Worm (Caenorhabditis elegans) whole organism, late embryonic: ENCODE results near the gene C24A8.6.

Experiments used
- F13H6.1 ChIP-seq: sonication (generic microtip); optimal IDR thresholded peaks from 2 replicates; lab custom pipeline; 2016; ENCODE audit warnings: missing genetic modification characterization, missing compliant biosample characterization
- ceh-30 ChIP-seq: fragments of 150-350 bp; optimal IDR thresholded peaks from 2 replicates; lab custom pipeline; 2014; ENCODE audit warnings: missing biosample characterization, missing genetic modification characterization
- ceh-34 ChIP-seq: sonication (generic microtip); optimal IDR thresholded peaks from 2 replicates; lab custom pipeline; 2016; ENCODE audit warnings: mild to moderate bottlenecking, missing genetic modification characterization, missing compliant biosample characterization
- ceh-48 ChIP-seq: sonication (generic microtip); optimal IDR thresholded peaks from 2 replicates; lab custom pipeline; 2016; ENCODE audit warnings: missing genetic modification characterization, inconsistent platforms, missing compliant biosample characterization
- hlh-15 ChIP-seq: sonication (generic microtip); optimal IDR thresholded peaks from 2 replicates; lab custom pipeline; 2016; ENCODE audit warnings: missing genetic modification characterization, missing compliant biosample characterization
- hlh-6 ChIP-seq: sonication (generic microtip); optimal IDR thresholded peaks from 2 replicates; lab custom pipeline; 2016; ENCODE audit warnings: missing genotype, missing genetic modification characterization, missing compliant biosample characterization
- pag-3 ChIP-seq: sonication (generic microtip); optimal IDR thresholded peaks from 2 replicates; lab custom pipeline; 2016; ENCODE audit warnings: missing compliant biosample characterization, missing genetic modification characterization, borderline replicate concordance
- pqm-1 ChIP-seq: sonication (generic microtip); optimal IDR thresholded peaks from 2 replicates; lab custom pipeline; 2016; ENCODE audit warnings: missing genetic modification characterization, missing compliant biosample characterization
- tbx-2 ChIP-seq: sonication (generic microtip); optimal IDR thresholded peaks from 2 replicates; lab custom pipeline; 2016; ENCODE audit warnings: missing genetic modification characterization, missing compliant biosample characterization
- unc-3 ChIP-seq, 2 experiments: fragments of 200-800 bp in 1 of 2; sonication (Bioruptor generic) in 1 of 2; sonication (generic microtip) in 1 of 2; conservative IDR thresholded peaks in 1 of 2; optimal IDR thresholded peaks in 1 of 2; 2 replicates each; pipeline versions ENCODE4 v1.3.6 to Lab custom; 2016 to 2022; ENCODE audit warnings: missing compliant biosample characterization in 2 of 2, missing genetic modification characterization in 2 of 2, missing genetic modification reagents in 1 of 2

DNA sequence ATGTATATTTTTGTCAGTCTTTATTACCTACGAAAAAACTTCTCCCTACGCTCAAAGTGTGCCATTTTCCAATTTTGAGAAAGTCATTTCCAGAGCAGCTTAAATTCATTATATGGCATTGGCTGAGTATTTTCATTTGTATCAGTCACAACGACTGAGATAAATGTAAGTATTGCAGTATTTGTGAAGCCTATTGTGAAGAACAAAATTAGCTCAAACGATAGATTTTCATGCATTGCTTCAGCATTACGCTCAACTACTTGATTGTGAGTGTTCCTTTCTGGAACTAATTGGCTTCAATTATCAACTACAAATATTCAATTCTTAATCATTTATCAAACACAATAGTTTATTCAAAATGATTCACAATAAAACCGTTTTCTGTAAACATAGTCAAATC is 45.5 kb upstream of the C24A8.6 start, which contains the start of gene R160.12:
- no peak for TF ChIP-seq hlh-15 (tag; lab: Kevin White, UChicago)
- no peak for TF ChIP-seq pag-3 (tag; lab: Kevin White, UChicago)
- no peak for TF ChIP-seq ceh-34 (tag; lab: Kevin White, UChicago)
- no peak for TF ChIP-seq tbx-2 (tag; lab: Kevin White, UChicago)
- TF ChIP-seq hlh-6 (tag; lab: Kevin White, UChicago): no peak
- no peak for TF ChIP-seq unc-3 (GFP tag; conservative IDR thresholded peaks at IDR 0.05; lab: Robert Waterston, UW)
- TF ChIP-seq unc-3 (tag; optimal IDR thresholded peaks at IDR 0.05; lab: Kevin White, UChicago): no peak
- TF ChIP-seq ceh-48 (tag; lab: Kevin White, UChicago): no peak
- TF ChIP-seq pqm-1 (tag; lab: Kevin White, UChicago): no peak
- no peak for TF ChIP-seq ceh-30 (tag; lab: Kevin White, UChicago)
- TF ChIP-seq F13H6.1 (tag; lab: Kevin White, UChicago): no peak
